Worm (Caenorhabditis elegans): Measurements from ENCODE around the gene rml-1.

- no peak for TF ChIP-seq aly-2 (tag; optimal IDR thresholded peaks at IDR 0.05)
- no peak for TF ChIP-seq unc-86 (tag; optimal IDR thresholded peaks at IDR 0.05)
- TF ChIP-seq lin-39 (tag; optimal IDR thresholded peaks at IDR 0.05) = no peak
- TF ChIP-seq fkh-4 (tag; optimal IDR thresholded peaks at IDR 0.05; ENCODE audit: borderline replicate concordance) = peak; percentile 46
- TF ChIP-seq aha-1 (tag; optimal IDR thresholded peaks at IDR 0.05) = no peak
- TF ChIP-seq ceh-88 (GFP tag; IDR thresholded peaks at IDR 0.05) = no peak
Measured at ce11 chrIII:13722387-13723122, 45.3 kb downstream of the rml-1 start.
